Fruit fly (Drosophila melanogaster) whole organism, embryonic: Measurements from ENCODE around the gene zuc.

Source experiments
- Blimp-1 ChIP-seq: fragments of 200-800 bp; sonication (Bioruptor generic); optimal IDR thresholded peaks from 3 replicates; lab custom pipeline; 2018; ENCODE audit warnings: missing biosample characterization, missing genetic modification characterization, mild to moderate bottlenecking, moderate library complexity, missing genetic modification reagents
- CG15011 ChIP-seq: fragments of 200-800 bp; sonication (Bioruptor generic); optimal IDR thresholded peaks from 3 replicates; lab custom pipeline; 2018; ENCODE audit warnings: missing biosample characterization, mild to moderate bottlenecking, missing genetic modification characterization
- Lhr ChIP-seq: fragments of 200-800 bp; sonication (Bioruptor generic); optimal IDR thresholded peaks from 3 replicates; lab custom pipeline; 2017; ENCODE audit warnings: mild to moderate bottlenecking, missing biosample characterization, missing genetic modification reagents, missing genetic modification characterization
- ac ChIP-seq: fragments of 200-800 bp; sonication (Bioruptor generic); optimal IDR thresholded peaks from 3 replicates; lab custom pipeline; 2017; ENCODE audit warnings: missing biosample characterization, mild to moderate bottlenecking, missing genetic modification characterization
- bcd ChIP-seq: fragments of 200-800 bp; sonication (Bioruptor generic); optimal IDR thresholded peaks from 2 replicates; lab custom pipeline; 2017; ENCODE audit warnings: missing biosample characterization, mild to moderate bottlenecking, missing genetic modification characterization
- gcm ChIP-seq: fragments of 200-800 bp; sonication (Bioruptor generic); optimal IDR thresholded peaks from 2 replicates; lab custom pipeline; 2019; ENCODE audit warnings: missing biosample characterization, mild to moderate bottlenecking, missing genetic modification characterization, moderate library complexity
- pum ChIP-seq: fragments of 200-800 bp; sonication (Bioruptor generic); optimal IDR thresholded peaks from 2 replicates; lab custom pipeline; 2016; ENCODE audit warnings: missing biosample characterization, missing genetic modification characterization
- zen2 ChIP-seq: fragments of 200-800 bp; sonication (Bioruptor generic); IDR thresholded peaks from 3 replicates; pipeline ENCODE4 v1.3.6; 2022; ENCODE audit warnings: missing biosample characterization, missing genetic modification characterization; ENCODE audit not compliant: partially characterized antibody

dm6 chr2L:11965610-11966594, 23.8 kb downstream of the zuc start:
- TF ChIP-seq ac (GFP tag; lab: Kevin White, UChicago) (no peak), bcd (GFP tag; lab: Kevin White, UChicago) (no peak), CG15011 (GFP tag; lab: Kevin White, UChicago) (no peak), Blimp-1 (GFP tag; lab: Kevin White, UChicago) (no peak), gcm (no peak), pum (GFP tag; lab: Kevin White, UChicago) (no peak), zen2 (GFP tag; lab: Robert Waterston, UW) (no peak), Lhr (no peak)
